Worm (Caenorhabditis elegans) whole organism, L3 larva: Measurements from ENCODE around the gene scl-7.

ENCODE experiments used
- R02D3.7 ChIP-seq: fragments of 150-350 bp; optimal IDR thresholded peaks from 2 replicates; lab custom pipeline; 2014; ENCODE audit warnings: missing biosample characterization, missing genetic modification characterization
- ZK546.5 ChIP-seq: sonication (generic microtip); optimal IDR thresholded peaks from 2 replicates; lab custom pipeline; 2017; ENCODE audit warnings: missing biosample characterization, missing genetic modification characterization
- aly-2 ChIP-seq: fragments of 150-350 bp; optimal IDR thresholded peaks from 2 replicates; lab custom pipeline; 2014; ENCODE audit warnings: missing biosample characterization, missing genetic modification characterization
- ama-1 ChIP-seq: fragments of 150-350 bp; optimal IDR thresholded peaks from 2 replicates; lab custom pipeline; 2018
- ceh-16 ChIP-seq: sonication (generic microtip); optimal IDR thresholded peaks from 2 replicates; lab custom pipeline; 2017; ENCODE audit warnings: missing biosample characterization, missing genetic modification characterization
- ceh-28 ChIP-seq: fragments of 150-350 bp; optimal IDR thresholded peaks from 2 replicates; lab custom pipeline; 2014; ENCODE audit warnings: missing biosample characterization, missing genetic modification reagents, missing genetic modification characterization
- ceh-82 ChIP-seq: fragments of 150-350 bp; optimal IDR thresholded peaks from 2 replicates; lab custom pipeline; 2014; ENCODE audit warnings: missing biosample characterization, missing genetic modification characterization
- ceh-9 ChIP-seq: sonication (generic microtip); optimal IDR thresholded peaks from 2 replicates; lab custom pipeline; 2018; ENCODE audit warnings: missing biosample characterization, missing genetic modification characterization
- daf-12 ChIP-seq: fragments of 150-350 bp; optimal IDR thresholded peaks from 2 replicates; lab custom pipeline; 2014; ENCODE audit warnings: missing biosample characterization, missing genetic modification reagents, missing genetic modification characterization
- egl-27 ChIP-seq: sonication (generic microtip); optimal IDR thresholded peaks from 4 replicates; lab custom pipeline; 2017; ENCODE audit warnings: missing biosample characterization, missing genetic modification reagents, missing genetic modification characterization
- egl-5 ChIP-seq: fragments of 150-350 bp; optimal IDR thresholded peaks from 2 replicates; lab custom pipeline; 2017; ENCODE audit warnings: missing biosample characterization, missing genetic modification reagents, missing genetic modification characterization, inconsistent platforms
- elt-1 ChIP-seq: fragments of 150-350 bp; optimal IDR thresholded peaks from 2 replicates; lab custom pipeline; 2014; ENCODE audit warnings: missing biosample characterization, missing genetic modification characterization
- elt-2 ChIP-seq: sonication (generic microtip); optimal IDR thresholded peaks from 2 replicates; lab custom pipeline; 2016; ENCODE audit warnings: missing genetic modification reagents, mild to moderate bottlenecking, missing genetic modification characterization, missing compliant biosample characterization
- elt-3 ChIP-seq, 3 experiments: fragments of 150-350 bp in 1 of 3; sonication (generic microtip) in 2 of 3; optimal IDR thresholded peaks; 2 replicates in 2 of 3; 4 replicates in 1 of 3; lab custom pipeline; 2014 to 2017; ENCODE audit warnings: missing biosample characterization in 3 of 3, missing genetic modification characterization in 3 of 3
- fkh-2 ChIP-seq: fragments of 150-350 bp; optimal IDR thresholded peaks from 2 replicates; lab custom pipeline; 2014; ENCODE audit warnings: missing biosample characterization, missing genetic modification reagents, missing genetic modification characterization
- hmg-11 ChIP-seq: sonication (generic microtip); optimal IDR thresholded peaks from 2 replicates; lab custom pipeline; 2016; ENCODE audit warnings: missing genetic modification characterization, missing compliant biosample characterization
- lin-39 ChIP-seq: fragments of 150-350 bp; optimal IDR thresholded peaks from 2 replicates; lab custom pipeline; 2018; ENCODE audit warnings: missing biosample characterization, missing genetic modification reagents, missing genetic modification characterization
- mml-1 ChIP-seq: fragments of 150-350 bp; sonication (generic microtip); optimal IDR thresholded peaks from 3 replicates; lab custom pipeline; 2014; ENCODE audit warnings: missing biosample characterization, missing genetic modification characterization
- nfya-1 ChIP-seq: sonication (generic microtip); optimal IDR thresholded peaks from 2 replicates; lab custom pipeline; 2017; ENCODE audit warnings: missing genetic modification characterization, mild to moderate bottlenecking, missing compliant biosample characterization, antibody characterized with exemption, moderate library complexity; ENCODE audit not compliant: insufficient read depth
- nhr-11 ChIP-seq: fragments of 150-350 bp; optimal IDR thresholded peaks from 2 replicates; lab custom pipeline; 2014; ENCODE audit warnings: missing biosample characterization, missing genetic modification characterization
- nhr-12 ChIP-seq: fragments of 150-350 bp; optimal IDR thresholded peaks from 2 replicates; lab custom pipeline; 2014; ENCODE audit warnings: missing biosample characterization, missing genetic modification characterization
- nhr-23 ChIP-seq: fragments of 150-350 bp; optimal IDR thresholded peaks from 2 replicates; lab custom pipeline; 2014; ENCODE audit warnings: missing biosample characterization, missing genetic modification reagents, missing genetic modification characterization
- nhr-237 ChIP-seq: fragments of 150-350 bp; optimal IDR thresholded peaks from 2 replicates; lab custom pipeline; 2014; ENCODE audit warnings: missing biosample characterization, missing genetic modification characterization
- nhr-25 ChIP-seq: sonication (generic microtip); optimal IDR thresholded peaks from 2 replicates; lab custom pipeline; 2017; ENCODE audit warnings: missing biosample characterization, missing genetic modification characterization
- nhr-43 ChIP-seq: sonication (generic microtip); optimal IDR thresholded peaks from 2 replicates; lab custom pipeline; 2016; ENCODE audit warnings: mild to moderate bottlenecking, missing genetic modification characterization, missing compliant biosample characterization; ENCODE audit not compliant: poor library complexity, severe bottlenecking
- nhr-76 ChIP-seq: fragments of 150-350 bp; sonication (generic microtip); optimal IDR thresholded peaks from 5 replicates; lab custom pipeline; 2014; ENCODE audit warnings: missing biosample characterization, missing genetic modification characterization
- nhr-77 ChIP-seq: fragments of 150-350 bp; optimal IDR thresholded peaks from 2 replicates; lab custom pipeline; 2014; ENCODE audit warnings: missing biosample characterization, missing genetic modification characterization
- pha-4 ChIP-seq: fragments of 150-350 bp; optimal IDR thresholded peaks from 2 replicates; lab custom pipeline; 2014; ENCODE audit warnings: missing biosample characterization, missing genetic modification reagents, missing genetic modification characterization
- sea-2 ChIP-seq: fragments of 150-350 bp; sonication (generic microtip); optimal IDR thresholded peaks from 4 replicates; lab custom pipeline; 2014; ENCODE audit warnings: missing biosample characterization, missing genetic modification reagents, missing genetic modification characterization
- snpc-4 ChIP-seq: fragments of 150-350 bp; optimal IDR thresholded peaks from 2 replicates; lab custom pipeline; 2014; ENCODE audit warnings: missing biosample characterization, missing genetic modification characterization
- tbx-2 ChIP-seq: sonication (generic microtip); optimal IDR thresholded peaks from 2 replicates; lab custom pipeline; 2016; ENCODE audit warnings: mild to moderate bottlenecking, missing genetic modification characterization, missing compliant biosample characterization
- unc-39 ChIP-seq: sonication (generic microtip); optimal IDR thresholded peaks from 4 replicates; lab custom pipeline; 2017; ENCODE audit warnings: missing biosample characterization, missing genetic modification characterization
- unc-62 ChIP-seq: fragments of 150-350 bp; sonication (generic microtip); optimal IDR thresholded peaks from 4 replicates; lab custom pipeline; 2014; ENCODE audit warnings: missing biosample characterization, missing genetic modification reagents, missing genetic modification characterization
- ztf-4 ChIP-seq: fragments of 150-350 bp; optimal IDR thresholded peaks from 2 replicates; lab custom pipeline; 2014; ENCODE audit warnings: missing biosample characterization, missing genetic modification characterization

The scl-7 gene

DNA sequence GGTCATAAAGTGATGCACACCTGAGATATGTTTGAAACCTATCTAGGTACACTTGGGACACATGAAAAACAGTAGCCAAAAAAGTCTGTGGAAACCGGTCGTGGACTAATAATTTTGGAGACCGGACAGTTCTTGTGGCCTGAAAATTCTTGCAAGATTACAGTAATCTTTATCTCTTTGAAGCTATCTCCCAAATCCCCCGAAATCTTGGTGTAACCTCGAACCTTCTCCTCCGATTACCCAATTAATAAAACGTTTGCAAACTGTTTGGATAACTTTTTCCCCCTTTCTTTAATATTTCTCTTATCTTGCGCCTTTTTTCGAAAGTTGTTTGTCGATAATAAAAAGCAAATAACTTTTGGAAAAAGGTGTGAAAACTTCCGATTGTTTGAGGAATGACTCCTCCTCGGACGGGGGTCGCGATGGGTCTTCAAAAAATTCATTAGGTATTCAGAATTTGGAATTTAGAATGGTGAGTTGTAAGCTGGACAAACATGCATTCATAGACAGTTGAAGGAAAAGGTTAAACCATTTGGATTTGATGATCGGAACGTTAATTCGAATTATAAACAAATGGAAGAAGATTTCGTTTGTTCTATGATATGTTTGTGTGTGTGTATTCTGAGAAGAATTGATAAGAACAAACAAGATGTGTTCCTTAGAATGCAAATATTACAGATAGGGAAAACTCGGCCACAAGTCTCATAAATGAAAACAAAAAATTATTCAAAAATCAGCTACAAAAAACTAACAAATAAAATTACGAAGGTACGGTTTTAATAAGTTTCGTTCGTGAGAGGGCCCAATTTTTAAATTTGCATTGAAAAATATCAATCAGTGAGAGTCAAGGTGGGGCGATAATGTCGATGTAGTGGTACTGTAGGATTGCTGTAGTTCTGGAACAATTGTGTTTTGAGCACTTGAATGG, 12.9 kb downstream of the scl-7 start (continued):
- TF ChIP-seq ceh-28 (tag; lab: Kevin White, UChicago) = no peak
- TF ChIP-seq nhr-11 (tag; lab: Kevin White, UChicago) = no peak
- no peak for TF ChIP-seq nhr-76 (tag; lab: Kevin White, UChicago)
- no peak for TF ChIP-seq fkh-2 (tag; lab: Kevin White, UChicago)
- TF ChIP-seq ztf-4 (tag; lab: Kevin White, UChicago) = peak; percentile 55
- TF ChIP-seq daf-12 (tag; lab: Kevin White, UChicago) = no peak
- TF ChIP-seq, all 47 proteins: peak for 7

DNA sequence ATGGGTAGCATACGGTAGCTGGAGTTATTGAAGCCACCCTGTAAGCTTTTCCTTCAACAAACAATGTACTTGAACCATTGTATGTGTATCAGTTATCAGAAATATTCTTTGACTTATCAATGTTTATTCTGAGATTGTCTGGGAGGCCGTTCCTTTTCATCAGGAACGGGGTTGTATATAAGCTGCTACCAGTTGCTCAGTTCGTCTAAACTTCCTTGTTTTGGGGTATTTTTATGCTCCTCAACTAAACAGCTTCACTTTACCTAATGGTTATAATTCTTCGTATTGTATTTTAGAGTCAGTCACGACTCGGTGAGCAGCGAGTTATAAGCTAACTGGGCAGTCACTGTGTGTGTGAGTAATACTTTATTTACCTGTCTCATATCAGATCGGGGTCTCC, 15.4 kb downstream of the scl-7 start:
- TF ChIP-seq pha-4 (tag; lab: Kevin White, UChicago) = peak; percentile 17
- no peak for TF ChIP-seq nhr-12 (tag; lab: Kevin White, UChicago)

DNA sequence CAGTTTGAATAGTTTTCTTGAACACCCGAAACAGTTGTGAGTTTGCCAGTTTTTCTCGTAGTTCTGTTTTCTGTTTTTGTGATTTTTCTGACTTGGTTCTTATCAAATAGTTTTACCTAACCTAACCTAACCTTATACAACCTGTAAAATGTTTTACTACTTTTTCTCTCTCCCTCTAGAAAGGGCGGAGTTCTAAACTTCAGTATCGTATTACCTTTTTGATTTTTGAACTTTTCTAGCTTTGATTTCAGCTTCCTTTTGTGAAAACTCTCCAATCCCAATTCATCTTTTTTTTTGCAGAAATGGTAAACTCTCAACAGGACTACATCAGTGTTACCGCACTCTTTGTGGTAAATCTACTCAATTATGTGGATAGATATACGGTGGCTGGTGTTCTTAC, 16.5 kb downstream of the scl-7 start, which contains the start of gene spin-2:
Gene spin-2 (plus strand): TSS at position 301 of the 400 bp plus-strand sequence.
- TF ChIP-seq egl-5 (tag; lab: Kevin White, UChicago) (no peak), nhr-43 (no peak), nhr-11 (tag; lab: Kevin White, UChicago) (no peak), ceh-28 (tag; lab: Kevin White, UChicago) (no peak), daf-12 (tag; lab: Kevin White, UChicago) (no peak), mml-1 (tag; lab: Kevin White, UChicago) (no peak), tbx-2 (no peak), ceh-9 (tag; lab: Kevin White, UChicago) (no peak), sea-2 (GFP tag; lab: Kevin White, UChicago) (no peak), nhr-237 (tag; lab: Kevin White, UChicago) (no peak), ceh-16 (tag; lab: Kevin White, UChicago) (no peak), ceh-82 (no peak), lin-39 (tag; lab: Kevin White, UChicago) (no peak), nhr-77 (tag; lab: Kevin White, UChicago) (no peak), aly-2 (tag; lab: Kevin White, UChicago) (no peak)

DNA sequence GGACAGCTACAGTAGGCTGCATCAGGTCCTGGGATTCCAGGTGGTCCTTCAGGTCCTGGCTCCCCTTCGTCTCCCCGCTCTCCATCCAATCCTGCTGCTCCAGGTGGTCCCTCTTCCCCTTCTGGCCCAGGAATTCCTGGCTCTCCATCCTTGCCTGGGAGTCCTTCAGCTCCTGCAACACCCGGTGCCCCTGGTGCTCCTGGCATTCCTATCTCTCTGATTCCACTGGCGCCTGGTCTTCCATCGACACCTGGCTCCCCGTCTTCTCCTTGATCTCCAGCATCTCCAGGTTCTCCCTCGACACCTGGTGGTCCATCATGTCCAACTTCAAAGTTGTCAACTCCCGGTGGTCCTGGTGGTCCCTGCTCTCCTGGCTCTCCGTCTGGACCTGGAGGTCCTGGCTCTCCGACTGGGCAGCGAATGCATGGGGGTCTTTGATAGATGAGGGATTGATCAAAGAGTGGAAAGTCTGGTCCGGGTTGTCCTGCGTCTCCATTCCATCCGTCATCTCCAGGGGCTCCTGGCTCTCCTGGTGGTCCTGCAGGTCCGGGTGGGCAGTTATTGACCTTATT, 19.5 kb downstream of the scl-7 start:
- TF ChIP-seq elt-3 (tag; optimal IDR thresholded peaks at IDR 0.05; lab: Kevin White, UChicago) (no peak), elt-2 (no peak), snpc-4 (no peak), nhr-25 (tag; lab: Kevin White, UChicago) (no peak), ceh-9 (tag; lab: Kevin White, UChicago) (no peak), nhr-43 (no peak), elt-1 (no peak), egl-27 (tag; lab: Kevin White, UChicago) (no peak), unc-39 (tag; lab: Kevin White, UChicago) (no peak), daf-12 (tag; lab: Kevin White, UChicago) (no peak), nhr-23 (tag; lab: Kevin White, UChicago) (no peak), nfya-1 (tag; lab: Kevin White, UChicago) (no peak), hmg-11 (tag; lab: Kevin White, UChicago) (no peak), ceh-16 (tag; lab: Kevin White, UChicago) (no peak), R02D3.7 (tag; lab: Kevin White, UChicago) (no peak), mml-1 (tag; lab: Kevin White, UChicago) (no peak), ama-1 (lab: Kevin White, UChicago) (no peak), ZK546.5 (tag; lab: Kevin White, UChicago) (no peak), unc-62 (no peak)
